In genomic region chr3L:8925679-8926078, dm6 we compare ENCODE assay signal across 3 fruit fly cellular contexts.
TF ChIP-seq lines count a peak whose summit lies in the region.

No protein-coding gene starts in this region.

- no peak for TF ChIP-seq CTCF in whole organism, embryonic (GFP tag; optimal IDR thresholded peaks at IDR 0.05; lab: Kevin White, UChicago)

TF ChIP-seq in whole organism, adult, 20 proteins besides CTCF, POLR2A, EP300 and RAD21:
- TF ChIP-seq Clk (GFP tag; optimal IDR thresholded peaks at IDR 0.05; lab: Kevin White, UChicago) (no peak), kay (GFP tag; lab: Kevin White, UChicago; ENCODE audit: borderline replicate concordance) (peak; percentile 12)

TF ChIP-seq in whole organism, embryonic, 481 proteins besides CTCF, POLR2A, EP300 and RAD21 (continues in another document):
- TF ChIP-seq unpg (GFP tag; optimal IDR thresholded peaks at IDR 0.05; lab: Kevin White, UChicago) (peak; percentile 36), CG10431 (GFP tag; optimal IDR thresholded peaks at IDR 0.05; lab: Kevin White, UChicago) (peak; percentile 79), HHEX (GFP tag; optimal IDR thresholded peaks at IDR 0.05; lab: Kevin White, UChicago) (peak; percentile 28), twi (tag; optimal IDR thresholded peaks at IDR 0.05; lab: Kevin White, UChicago) (no peak), CG16779 (GFP tag; IDR thresholded peaks at IDR 0.05; lab: Robert Waterston, UW) (no peak), CG13424 (tag; optimal IDR thresholded peaks at IDR 0.05; lab: Kevin White, UChicago) (peak; percentile 23), CG8290 (GFP tag; optimal IDR thresholded peaks at IDR 0.05; lab: Kevin White, UChicago) (peak; percentile 12), CG8290 (tag; optimal IDR thresholded peaks at IDR 0.05; lab: Kevin White, UChicago) (peak in 1 of 2 experiments; percentile 1), CG6854 (GFP tag; optimal IDR thresholded peaks at IDR 0.05; lab: Kevin White, UChicago) (no peak), Elba2 (GFP tag; optimal IDR thresholded peaks at IDR 0.05; lab: Kevin White, UChicago) (no peak), vvl (GFP tag; IDR thresholded peaks at IDR 0.05; lab: Robert Waterston, UW) (0 out of 2 replicates have a peak, but pooled peaks have one; percentile 14), CG18262 (tag; optimal IDR thresholded peaks at IDR 0.05; lab: Kevin White, UChicago) (peak; percentile 29), da (GFP tag; optimal IDR thresholded peaks at IDR 0.05; lab: Kevin White, UChicago) (no peak), CG11504 (tag; optimal IDR thresholded peaks at IDR 0.05; lab: Kevin White, UChicago) (peak; percentile 14), btn (GFP tag; optimal IDR thresholded peaks at IDR 0.05; lab: Kevin White, UChicago) (no peak), CG1603 (tag; optimal IDR thresholded peaks at IDR 0.05; lab: Kevin White, UChicago) (peak; percentile 14), z (GFP tag; IDR thresholded peaks at IDR 0.05; lab: Robert Waterston, UW) (0 out of 3 replicates have a peak, but pooled peaks have one; percentile 14), CG11093 (GFP tag; IDR thresholded peaks at IDR 0.05; lab: Robert Waterston, UW) (no peak; the same call in 2 of the 3 replicates), CG15696 (tag; optimal IDR thresholded peaks at IDR 0.05; lab: Kevin White, UChicago) (peak; percentile 33), exex (tag; optimal IDR thresholded peaks at IDR 0.05; lab: Kevin White, UChicago) (no peak), tgo (GFP tag; IDR thresholded peaks at IDR 0.05; lab: Robert Waterston, UW) (no peak), tna (GFP tag; IDR thresholded peaks at IDR 0.05; lab: Robert Waterston, UW; ENCODE audit: partially characterized antibody) (no peak), CG14667 (GFP tag; IDR thresholded peaks at IDR 0.05; lab: Robert Waterston, UW) (no peak), gro (GFP tag; optimal IDR thresholded peaks at IDR 0.05; lab: Kevin White, UChicago) (no peak), CG6813 (GFP tag; optimal IDR thresholded peaks at IDR 0.05; lab: Kevin White, UChicago) (peak; percentile 48), Gsc (GFP tag; IDR thresholded peaks at IDR 0.05; lab: Robert Waterston, UW) (no peak), CoRest (tag; optimal IDR thresholded peaks at IDR 0.05; lab: Kevin White, UChicago) (peak; percentile 33), gem (tag; optimal IDR thresholded peaks at IDR 0.05; lab: Kevin White, UChicago) (peak; percentile 60), otp (GFP tag; IDR thresholded peaks at IDR 0.05; lab: Robert Waterston, UW) (peak; percentile 82), Blimp-1 (GFP tag; optimal IDR thresholded peaks at IDR 0.05; lab: Kevin White, UChicago) (peak; percentile 94), Awh (GFP tag; IDR thresholded peaks at IDR 0.05; lab: Robert Waterston, UW) (peak; percentile 87), Vsx1 (GFP tag; optimal IDR thresholded peaks at IDR 0.05; lab: Kevin White, UChicago) (peak; percentile 3), D (optimal IDR thresholded peaks at IDR 0.05; lab: Kevin White, UChicago) (no peak), D (GFP tag; optimal IDR thresholded peaks at IDR 0.05; lab: Kevin White, UChicago) (peak; percentile 62), dm (GFP tag; optimal IDR thresholded peaks at IDR 0.05; lab: Kevin White, UChicago) (no peak), CG17328 (GFP tag; IDR thresholded peaks at IDR 0.05; lab: Robert Waterston, UW) (peak; percentile 12; the same call in 1 of the 2 replicates), CG2678 (tag; optimal IDR thresholded peaks at IDR 0.05; lab: Kevin White, UChicago) (peak; percentile 67), CG10979 (tag; optimal IDR thresholded peaks at IDR 0.05; lab: Kevin White, UChicago) (peak; percentile 31), Doc3 (GFP tag; IDR thresholded peaks at IDR 0.05; lab: Robert Waterston, UW; ENCODE audit: partially characterized antibody) (no peak), fd64A (GFP tag; optimal IDR thresholded peaks at IDR 0.05; lab: Kevin White, UChicago) (peak; percentile 78), Ets65A (GFP tag; lab: Kevin White, UChicago) (no peak), kni (GFP tag; optimal IDR thresholded peaks at IDR 0.05; lab: Kevin White, UChicago) (peak; percentile 90), bowl (GFP tag; IDR thresholded peaks at IDR 0.05; lab: Robert Waterston, UW) (no peak), CG16863 (GFP tag; optimal IDR thresholded peaks at IDR 0.05; lab: Kevin White, UChicago) (peak; percentile 14), PHDP (tag; optimal IDR thresholded peaks at IDR 0.05; lab: Kevin White, UChicago) (peak; percentile 5)

TF ChIP-seq in whole organism, prepupa, 60 proteins besides CTCF, POLR2A, EP300 and RAD21:
- TF ChIP-seq Sox15 (GFP tag; optimal IDR thresholded peaks at IDR 0.05; lab: Kevin White, UChicago) (no peak), fkh (GFP tag; optimal IDR thresholded peaks at IDR 0.05; lab: Kevin White, UChicago) (peak; percentile 34)
